Worm (Caenorhabditis elegans): Measurements from ENCODE around the gene larp-1.

The larp-1 gene

ce11 chrIII:5030629-5031028 lies 13.2 kb upstream of the larp-1 start, which contains the start of gene klp-6:
Gene klp-6 (plus strand): TSS chrIII:5030929.
- no peak for TF ChIP-seq ama-1 (optimal IDR thresholded peaks at IDR 0.05)
- no peak for TF ChIP-seq ama-1 (GFP tag; optimal IDR thresholded peaks at IDR 0.05)
- no peak for TF ChIP-seq him-1 (tag; optimal IDR thresholded peaks at IDR 0.05)
- no peak for TF ChIP-seq rcor-1 (GFP tag; IDR thresholded peaks at IDR 0.05)
- no peak for TF ChIP-seq F37B4.10 (GFP tag; IDR thresholded peaks at IDR 0.05)
- TF ChIP-seq hlh-26 (GFP tag; conservative IDR thresholded peaks at IDR 0.05), result no peak
- TF ChIP-seq bed-1 (GFP tag; IDR thresholded peaks at IDR 0.05), result no peak
- TF ChIP-seq nhr-90 (tag; optimal IDR thresholded peaks at IDR 0.05), result no peak
- TF ChIP-seq xnd-1 (tag; optimal IDR thresholded peaks at IDR 0.05), result no peak
- TF ChIP-seq F39B2.1 (GFP tag; IDR thresholded peaks at IDR 0.05), result no peak
- TF ChIP-seq ztf-22 (GFP tag; optimal IDR thresholded peaks at IDR 0.05), result no peak
- TF ChIP-seq snpc-4 (GFP tag; optimal IDR thresholded peaks at IDR 0.05), result no peak
- TF ChIP-seq snpc-4 (tag; optimal IDR thresholded peaks at IDR 0.05), result no peak
- TF ChIP-seq hmg-1.2 (GFP tag; IDR thresholded peaks at IDR 0.05), result no peak
- no peak for TF ChIP-seq madf-8 (GFP tag; conservative IDR thresholded peaks at IDR 0.05)
- TF ChIP-seq F33H1.4 (GFP tag; IDR thresholded peaks at IDR 0.05), result no peak
- no peak for TF ChIP-seq attf-6 (GFP tag; IDR thresholded peaks at IDR 0.05)
- TF ChIP-seq snpc-1.1 (tag; optimal IDR thresholded peaks at IDR 0.05; ENCODE audit: insufficient read depth), result no peak

DNA sequence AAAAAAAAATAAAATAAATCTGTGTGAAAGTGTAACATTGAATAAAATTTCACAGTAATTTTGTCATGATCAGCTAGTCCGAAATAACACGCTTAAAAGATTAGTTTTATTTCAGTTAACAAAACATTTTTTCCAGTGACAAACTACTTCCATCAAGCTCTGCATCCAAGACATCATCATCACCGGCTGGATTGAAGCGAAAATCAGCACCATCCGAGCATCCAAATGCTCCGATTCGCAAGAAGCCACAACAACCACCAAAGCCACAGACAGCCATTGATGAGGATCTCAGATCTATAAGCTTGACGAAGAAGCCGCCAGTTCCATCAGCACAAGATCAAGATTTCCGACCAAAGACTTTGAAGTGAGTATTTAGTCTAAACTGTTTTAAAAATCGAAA lies 9.8 kb upstream of the larp-1 start:
- 0 out of 2 replicates have a peak, but pooled peaks have one; percentile 14 for TF ChIP-seq hmg-20 (GFP tag; IDR thresholded peaks at IDR 0.05)
- no peak for TF ChIP-seq him-1 (tag; optimal IDR thresholded peaks at IDR 0.05)
- no peak for TF ChIP-seq hsf-1 (GFP tag; IDR thresholded peaks at IDR 0.05)
- TF ChIP-seq hmg-1.2 (GFP tag; IDR thresholded peaks at IDR 0.05), result 0 out of 2 replicates have a peak, but pooled peaks have one; percentile 3
- TF ChIP-seq atf-7 (tag; optimal IDR thresholded peaks at IDR 0.05), result peak; percentile 22
- no peak for TF ChIP-seq gei-17 (GFP tag; optimal IDR thresholded peaks at IDR 0.05)
- no peak for TF ChIP-seq dpl-1 (GFP tag; optimal IDR thresholded peaks at IDR 0.05)
- TF ChIP-seq aptf-2 (GFP tag; conservative IDR thresholded peaks at IDR 0.05), result no peak
- no peak for TF ChIP-seq let-526 (GFP tag; IDR thresholded peaks at IDR 0.05)

ce11 chrIII:5026366-5026765 lies 8.9 kb upstream of the larp-1 start:
- TF ChIP-seq cebp-1 (GFP tag; IDR thresholded peaks at IDR 0.05) (no peak), cebp-1 (tag; optimal IDR thresholded peaks at IDR 0.05) (peak; percentile 64), lin-35 (GFP tag; optimal IDR thresholded peaks at IDR 0.05) (no peak), B0336.3 (GFP tag; IDR thresholded peaks at IDR 0.05) (no peak), ceh-100 (GFP tag; IDR thresholded peaks at IDR 0.05) (no peak)

DNA sequence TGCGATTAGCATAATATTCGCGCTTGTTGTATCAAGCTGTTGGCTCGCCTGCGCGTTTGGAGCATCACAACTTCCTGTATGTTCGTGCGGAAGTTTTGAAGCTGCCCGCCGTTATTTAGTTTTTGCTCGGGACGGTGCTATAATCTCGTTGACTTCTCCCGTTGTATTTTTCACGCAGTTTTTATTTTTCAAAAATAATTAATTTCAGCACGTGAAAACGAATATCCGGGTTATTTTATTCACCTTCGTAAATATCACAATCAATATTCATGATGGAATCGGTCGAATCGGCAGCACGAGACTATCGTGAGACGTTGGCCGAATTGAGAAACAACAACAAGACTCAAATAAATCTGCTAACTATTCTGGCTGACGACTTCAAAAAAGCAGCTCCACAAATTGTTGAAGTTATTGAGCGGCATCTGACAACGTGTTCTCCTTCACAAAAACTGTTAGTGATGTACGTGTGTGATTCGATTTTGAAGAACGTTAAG lies 7.7 kb upstream of the larp-1 start:
- peak; percentile 50; the same call in 1 of the 2 replicates for TF ChIP-seq mcd-1 (GFP tag; IDR thresholded peaks at IDR 0.05)
- peak; percentile 63 for TF ChIP-seq tbx-9 (tag; optimal IDR thresholded peaks at IDR 0.05; ENCODE audit: borderline replicate concordance)
- TF ChIP-seq ztf-26 (tag; optimal IDR thresholded peaks at IDR 0.05), result peak; percentile 66
- TF ChIP-seq egrh-3 (GFP tag; IDR thresholded peaks at IDR 0.05), result no peak
- TF ChIP-seq ceh-58 (GFP tag; IDR thresholded peaks at IDR 0.05), result no peak
- TF ChIP-seq lin-35 (GFP tag; optimal IDR thresholded peaks at IDR 0.05), result peak in 1 of 3 experiments; percentile 20
- TF ChIP-seq hrde-1 (tag; optimal IDR thresholded peaks at IDR 0.05; ENCODE audit: borderline replicate concordance), result peak; percentile 58
- TF ChIP-seq lsl-1 (GFP tag; optimal IDR thresholded peaks at IDR 0.05), result peak; percentile 14
- TF ChIP-seq tlf-1 (GFP tag; optimal IDR thresholded peaks at IDR 0.05), result peak; percentile 67
- TF ChIP-seq Y53F4B.3 (GFP tag; IDR thresholded peaks at IDR 0.05), result peak; percentile 53; the same call in 1 of the 2 replicates
- no peak for TF ChIP-seq efl-1 (GFP tag; optimal IDR thresholded peaks at IDR 0.05)
- peak; percentile 45; the same call in 1 of the 2 replicates for TF ChIP-seq pbrm-1 (GFP tag; IDR thresholded peaks at IDR 0.05)
- TF ChIP-seq chd-7 (tag; optimal IDR thresholded peaks at IDR 0.05), result peak; percentile 27
- peak; percentile 28 for TF ChIP-seq lin-40 (tag; optimal IDR thresholded peaks at IDR 0.05)
- TF ChIP-seq Y67H2A.10 (GFP tag; conservative IDR thresholded peaks at IDR 0.05), result peak; percentile 12; the same call in 1 of the 2 replicates
- TF ChIP-seq K11D2.4 (GFP tag; IDR thresholded peaks at IDR 0.05), result peak; percentile 60; the same call in 1 of the 2 replicates
- TF ChIP-seq zim-3 (tag; optimal IDR thresholded peaks at IDR 0.05), result peak; percentile 35
- no peak for TF ChIP-seq attf-6 (GFP tag; IDR thresholded peaks at IDR 0.05)
